Fruit fly (Drosophila melanogaster) whole organism, embryonic: Measurements from ENCODE around the gene CG34056.

Source experiments
- CG10209 ChIP-seq: fragments of 200-800 bp; sonication (Bioruptor generic); optimal IDR thresholded peaks from 3 replicates; lab custom pipeline; 2017; ENCODE audit warnings: missing biosample characterization, mild to moderate bottlenecking, missing genetic modification characterization, missing genetic modification reagents
- CG10366 ChIP-seq: fragments of 200-800 bp; sonication (Bioruptor generic); IDR thresholded peaks from 2 replicates; pipeline ENCODE4 v1.3.6; 2022; ENCODE audit warnings: missing biosample characterization, missing genetic modification characterization
- CG11695 ChIP-seq: fragments of 200-800 bp; sonication (Bioruptor generic); IDR thresholded peaks from 3 replicates; pipeline ENCODE4 v1.3.6; 2022; ENCODE audit warnings: missing biosample characterization, missing genetic modification characterization
- CG12299 ChIP-seq: fragments of 200-800 bp; sonication (Bioruptor generic); optimal IDR thresholded peaks from 2 replicates; lab custom pipeline; 2018; ENCODE audit warnings: missing biosample characterization, mild to moderate bottlenecking, missing genetic modification characterization
- CG14965 ChIP-seq: fragments of 200-800 bp; sonication (Bioruptor generic); optimal IDR thresholded peaks from 2 replicates; lab custom pipeline; 2016; ENCODE audit warnings: missing biosample characterization, missing genetic modification characterization, borderline replicate concordance
- CG15269 ChIP-seq: fragments of 200-800 bp; sonication (Bioruptor generic); optimal IDR thresholded peaks from 2 replicates; lab custom pipeline; 2018; ENCODE audit warnings: missing biosample characterization, mild to moderate bottlenecking, missing genetic modification characterization, moderate library complexity
- CG1529 ChIP-seq: fragments of 200-800 bp; sonication (Bioruptor generic); optimal IDR thresholded peaks from 3 replicates; lab custom pipeline; 2018; ENCODE audit warnings: missing biosample characterization, missing genetic modification characterization
- CG16813 ChIP-seq: fragments of 200-800 bp; sonication (Bioruptor generic); IDR thresholded peaks from 3 replicates; pipeline ENCODE4 v1.3.6; 2022; ENCODE audit warnings: missing biosample characterization, missing genetic modification characterization; ENCODE audit not compliant: partially characterized antibody
- CG17568 ChIP-seq: fragments of 200-800 bp; sonication (Bioruptor generic); optimal IDR thresholded peaks from 2 replicates; lab custom pipeline; 2018; ENCODE audit warnings: missing biosample characterization, mild to moderate bottlenecking, missing genetic modification characterization, moderate library complexity
- CG2712 ChIP-seq: fragments of 200-800 bp; optimal IDR thresholded peaks from 3 replicates; lab custom pipeline; 2019; ENCODE audit warnings: missing biosample characterization, mild to moderate bottlenecking, missing genetic modification characterization, moderate library complexity
- CG2889 ChIP-seq: fragments of 200-800 bp; sonication (Bioruptor generic); IDR thresholded peaks from 3 replicates; pipeline ENCODE4 v1.3.6; 2022; ENCODE audit warnings: missing biosample characterization, missing genetic modification characterization
- CG30431 ChIP-seq: fragments of 200-800 bp; sonication (Bioruptor generic); optimal IDR thresholded peaks from 2 replicates; lab custom pipeline; 2017; ENCODE audit warnings: missing biosample characterization, missing genetic modification characterization
- CG33213 ChIP-seq: fragments of 200-800 bp; sonication (Bioruptor generic); optimal IDR thresholded peaks from 3 replicates; lab custom pipeline; 2016; ENCODE audit warnings: missing biosample characterization, missing genetic modification characterization
- CG4360 ChIP-seq: fragments of 200-800 bp; sonication (Bioruptor generic); IDR thresholded peaks from 2 replicates; pipeline ENCODE4 v1.3.6; 2022; ENCODE audit warnings: missing biosample characterization, missing genetic modification characterization
- CG4404 ChIP-seq: fragments of 200-800 bp; sonication (Bioruptor generic); IDR thresholded peaks from 2 replicates; pipeline ENCODE4 v1.3.6; 2022; ENCODE audit warnings: missing biosample characterization, missing genetic modification characterization
- CG5245 ChIP-seq: fragments of 200-800 bp; sonication (Bioruptor generic); optimal IDR thresholded peaks from 3 replicates; lab custom pipeline; 2016; ENCODE audit warnings: missing biosample characterization, missing genetic modification characterization
- CG5953 ChIP-seq: fragments of 200-800 bp; sonication (Bioruptor generic); IDR thresholded peaks from 2 replicates; pipeline ENCODE4 v1.3.6; 2022; ENCODE audit warnings: missing biosample characterization, missing genetic modification characterization
- CG7786 ChIP-seq: fragments of 200-800 bp; sonication (Bioruptor generic); optimal IDR thresholded peaks from 2 replicates; lab custom pipeline; 2016; ENCODE audit warnings: missing biosample characterization, missing genetic modification characterization
- CG8089 ChIP-seq: fragments of 200-800 bp; sonication (Bioruptor generic); optimal IDR thresholded peaks from 3 replicates; lab custom pipeline; 2016; ENCODE audit warnings: missing biosample characterization, missing genetic modification characterization
- CG8388 ChIP-seq: fragments of 200-800 bp; sonication (Bioruptor generic); optimal IDR thresholded peaks from 2 replicates; lab custom pipeline; 2019; ENCODE audit warnings: missing biosample characterization, mild to moderate bottlenecking, missing genetic modification characterization, moderate library complexity
- CG8478 ChIP-seq: fragments of >200 bp; optimal IDR thresholded peaks from 2 replicates; lab custom pipeline; 2018
- Camta ChIP-seq: fragments of 200-800 bp; sonication (Bioruptor generic); optimal IDR thresholded peaks from 2 replicates; lab custom pipeline; 2016; ENCODE audit warnings: missing biosample characterization, missing genetic modification characterization
- Dbx ChIP-seq: fragments of 200-800 bp; sonication (Bioruptor generic); IDR thresholded peaks from 3 replicates; pipeline ENCODE4 v1.3.6; 2022; ENCODE audit warnings: missing biosample characterization, missing genetic modification characterization
- E2f2 ChIP-seq: fragments of 200-800 bp; sonication (Bioruptor generic); IDR thresholded peaks from 2 replicates; pipeline ENCODE4 v1.3.6; 2022; ENCODE audit warnings: missing biosample characterization, missing genetic modification characterization
- HHEX ChIP-seq: fragments of 200-800 bp; sonication (Bioruptor generic); optimal IDR thresholded peaks from 3 replicates; lab custom pipeline; 2017; ENCODE audit warnings: missing biosample characterization, mild to moderate bottlenecking, missing genetic modification characterization, missing genetic modification reagents
- Lhr ChIP-seq: fragments of 200-800 bp; sonication (Bioruptor generic); optimal IDR thresholded peaks from 3 replicates; lab custom pipeline; 2017; ENCODE audit warnings: mild to moderate bottlenecking, missing biosample characterization, missing genetic modification reagents, missing genetic modification characterization
- Oaz ChIP-seq: fragments of 200-800 bp; sonication (Bioruptor generic); IDR thresholded peaks from 2 replicates; pipeline ENCODE4 v1.3.6; 2022; ENCODE audit warnings: missing biosample characterization, missing genetic modification characterization
- PHDP ChIP-seq: fragments of 200-800 bp; sonication (Bioruptor generic); optimal IDR thresholded peaks from 3 replicates; lab custom pipeline; 2018; ENCODE audit warnings: missing biosample characterization, mild to moderate bottlenecking, missing genetic modification characterization, moderate library complexity
- Scr ChIP-seq: fragments of 200-800 bp; sonication (Bioruptor generic); IDR thresholded peaks from 2 replicates; pipeline ENCODE4 v1.3.6; 2022; ENCODE audit warnings: missing biosample characterization, missing genetic modification characterization; ENCODE audit not compliant: partially characterized antibody
- Stat92E ChIP-seq, 3 experiments: fragments of >200 bp in 2 of 3; fragments of 200-800 bp in 1 of 3; sonication (Bioruptor generic) in 1 of 3; optimal IDR thresholded peaks; 2 replicates each; lab custom pipeline; 2017 to 2019; ENCODE audit warnings: missing biosample characterization in 3 of 3, missing genetic modification characterization in 3 of 3, mild to moderate bottlenecking in 1 of 3, moderate library complexity in 1 of 3
- ap ChIP-seq: fragments of 200-800 bp; sonication (Bioruptor generic); IDR thresholded peaks from 2 replicates; pipeline ENCODE4 v1.3.6; 2022; ENCODE audit warnings: missing biosample characterization, missing genetic modification characterization
- bbx ChIP-seq: fragments of 200-800 bp; sonication (Bioruptor generic); IDR thresholded peaks from 2 replicates; pipeline ENCODE4 v1.3.6; 2022; ENCODE audit warnings: missing biosample characterization, missing genetic modification characterization; ENCODE audit not compliant: partially characterized antibody
- bcd ChIP-seq: fragments of 200-800 bp; sonication (Bioruptor generic); optimal IDR thresholded peaks from 2 replicates; lab custom pipeline; 2017; ENCODE audit warnings: missing biosample characterization, mild to moderate bottlenecking, missing genetic modification characterization
- crc ChIP-seq: fragments of 200-800 bp; sonication (Bioruptor generic); optimal IDR thresholded peaks from 2 replicates; lab custom pipeline; 2016; ENCODE audit warnings: missing biosample characterization, missing genetic modification characterization
- danr ChIP-seq: fragments of 200-800 bp; sonication (Bioruptor generic); IDR thresholded peaks from 2 replicates; pipeline ENCODE4 v1.3.6; 2022; ENCODE audit warnings: missing biosample characterization, missing genetic modification characterization
- dati ChIP-seq: fragments of 200-800 bp; sonication (Bioruptor generic); IDR thresholded peaks from 2 replicates; pipeline ENCODE4 v1.3.6; 2022; ENCODE audit warnings: missing biosample characterization, missing genetic modification characterization
- disco-r ChIP-seq: fragments of 200-800 bp; sonication (Bioruptor generic); optimal IDR thresholded peaks from 2 replicates; lab custom pipeline; 2016; ENCODE audit warnings: missing biosample characterization, missing genetic modification characterization
- hb ChIP-seq: fragments of 200-800 bp; sonication (Bioruptor generic); IDR thresholded peaks from 3 replicates; pipeline ENCODE4 v1.3.6; 2022; ENCODE audit warnings: missing biosample characterization, missing genetic modification characterization; ENCODE audit not compliant: partially characterized antibody
- jing ChIP-seq: fragments of 200-800 bp; sonication (Bioruptor generic); optimal IDR thresholded peaks from 2 replicates; lab custom pipeline; 2018; ENCODE audit warnings: missing biosample characterization, mild to moderate bottlenecking, missing genetic modification characterization
- nau ChIP-seq: fragments of 200-800 bp; sonication (Bioruptor generic); optimal IDR thresholded peaks from 3 replicates; lab custom pipeline; 2017; ENCODE audit warnings: missing biosample characterization, mild to moderate bottlenecking, missing genetic modification characterization, missing genetic modification reagents
- oc ChIP-seq: fragments of 200-800 bp; sonication (Bioruptor generic); optimal IDR thresholded peaks from 2 replicates; lab custom pipeline; 2018; ENCODE audit warnings: missing biosample characterization, mild to moderate bottlenecking, missing genetic modification characterization, moderate library complexity
- row ChIP-seq: fragments of 200-800 bp; sonication (Bioruptor generic); IDR thresholded peaks from 3 replicates; pipeline ENCODE4 v1.3.6; 2022; ENCODE audit warnings: missing biosample characterization, missing genetic modification characterization
- sens ChIP-seq: fragments of 200-800 bp; sonication (Bioruptor generic); peaks from one replicate; lab custom pipeline; 2016; ENCODE audit warnings: missing biosample characterization, missing genetic modification characterization
- slbo ChIP-seq: fragments of 200-800 bp; sonication (Bioruptor generic); IDR thresholded peaks from 2 replicates; pipeline ENCODE4 v1.3.6; 2022; ENCODE audit warnings: missing biosample characterization, missing genetic modification characterization
- sob ChIP-seq: fragments of 200-800 bp; sonication (Bioruptor generic); IDR thresholded peaks from 2 replicates; pipeline ENCODE4 v1.3.6; 2022; ENCODE audit warnings: missing biosample characterization, missing genetic modification characterization
- sr ChIP-seq: fragments of 200-800 bp; sonication (Bioruptor generic); IDR thresholded peaks from 3 replicates; pipeline ENCODE4 v1.3.6; 2022; ENCODE audit warnings: missing biosample characterization, missing genetic modification characterization
- tna ChIP-seq: fragments of 200-800 bp; sonication (Bioruptor generic); IDR thresholded peaks from 2 replicates; pipeline ENCODE4 v1.3.6; 2022; ENCODE audit warnings: missing biosample characterization, missing genetic modification characterization; ENCODE audit not compliant: partially characterized antibody
- tup ChIP-seq: fragments of 200-800 bp; sonication (Bioruptor generic); optimal IDR thresholded peaks from 2 replicates; lab custom pipeline; 2016; ENCODE audit warnings: missing biosample characterization, mild to moderate bottlenecking, missing genetic modification characterization, moderate library complexity
- tx ChIP-seq: fragments of 200-800 bp; sonication (Bioruptor generic); optimal IDR thresholded peaks from 2 replicates; lab custom pipeline; 2016; ENCODE audit warnings: missing biosample characterization, missing genetic modification characterization
- unpg ChIP-seq: fragments of 200-800 bp; sonication (Bioruptor generic); optimal IDR thresholded peaks from 3 replicates; lab custom pipeline; 2018; ENCODE audit warnings: missing biosample characterization, mild to moderate bottlenecking, missing genetic modification characterization, moderate library complexity

Gene CG34056

dm6 chr3L:895314-895980 is at the start of gene CG34056 (continued):
- TF ChIP-seq disco-r (GFP tag; lab: Kevin White, UChicago), result peak; percentile 59
- TF ChIP-seq CG2889 (GFP tag; lab: Robert Waterston, UW), result peak; percentile 82; the same call in 2 of the 3 replicates
- peak; percentile 75 for TF ChIP-seq CG33213 (GFP tag; lab: Kevin White, UChicago)
- TF ChIP-seq CG12299 (tag; lab: Kevin White, UChicago), result peak; percentile 89
- peak; percentile 89 for TF ChIP-seq sr (GFP tag; lab: Robert Waterston, UW)
- no peak for TF ChIP-seq Scr
- TF ChIP-seq Oaz (GFP tag; lab: Robert Waterston, UW), result peak; percentile 89
- TF ChIP-seq tx (GFP tag; lab: Kevin White, UChicago), result peak; percentile 28
- TF ChIP-seq slbo (GFP tag; lab: Robert Waterston, UW), result peak; percentile 90
- TF ChIP-seq CG7786 (GFP tag; lab: Kevin White, UChicago), result peak; percentile 39
- peak; percentile 35 for TF ChIP-seq CG8089 (GFP tag; lab: Kevin White, UChicago)
- peak; percentile 91 for TF ChIP-seq CG8388
- TF ChIP-seq CG17568 (GFP tag; lab: Kevin White, UChicago), result peak; percentile 72
- peak; percentile 92 for TF ChIP-seq ap (GFP tag; lab: Robert Waterston, UW)
- TF ChIP-seq nau, result peak; percentile 89
- TF ChIP-seq CG5953 (GFP tag; lab: Robert Waterston, UW), result peak; percentile 92
- no peak for TF ChIP-seq CG8478 (lab: Kevin White, UChicago)
- TF ChIP-seq Dbx (GFP tag; lab: Robert Waterston, UW), result peak; percentile 96
- peak; percentile 10 for TF ChIP-seq CG14965
- peak; percentile 86 for TF ChIP-seq dati (GFP tag; lab: Robert Waterston, UW)
- peak; percentile 84 for TF ChIP-seq CG10209
- TF ChIP-seq row, result peak; percentile 95
- peak; percentile 99 for TF ChIP-seq sens (GFP tag; lab: Kevin White, UChicago)
- TF ChIP-seq CG30431, result peak; percentile 60
- peak; percentile 94 for TF ChIP-seq CG10366
- no peak for TF ChIP-seq hb (GFP tag; lab: Robert Waterston, UW)
- peak in 1 of 3 experiments; percentile 77 for TF ChIP-seq Stat92E (GFP tag; optimal IDR thresholded peaks at IDR 0.05; lab: Kevin White, UChicago)
- peak; percentile 95 for TF ChIP-seq danr
- no peak for TF ChIP-seq bbx
- peak; percentile 97 for TF ChIP-seq CG11695 (GFP tag; lab: Robert Waterston, UW)
- TF ChIP-seq tup (GFP tag; lab: Kevin White, UChicago), result peak; percentile 64
- TF ChIP-seq oc, result peak; percentile 91
- peak; percentile 91 for TF ChIP-seq PHDP (tag; lab: Kevin White, UChicago)
- TF ChIP-seq unpg (GFP tag; lab: Kevin White, UChicago), result peak; percentile 95
- peak; percentile 93 for TF ChIP-seq HHEX (GFP tag; lab: Kevin White, UChicago)
- TF ChIP-seq CG4404 (GFP tag; lab: Robert Waterston, UW), result peak; percentile 87
- peak; percentile 92 for TF ChIP-seq CG5245 (GFP tag; lab: Kevin White, UChicago)
- TF ChIP-seq jing (GFP tag; lab: Kevin White, UChicago), result peak; percentile 53
- TF ChIP-seq CG1529 (GFP tag; lab: Kevin White, UChicago), result peak; percentile 78
- TF ChIP-seq CG15269 (tag; lab: Kevin White, UChicago), result peak; percentile 91
- TF ChIP-seq CG2712, result peak; percentile 95
- TF ChIP-seq bcd, result peak; percentile 91
- TF ChIP-seq CG16813 (GFP tag; lab: Robert Waterston, UW), result no peak
- TF ChIP-seq E2f2, result peak; percentile 76
- TF ChIP-seq Camta (GFP tag; lab: Kevin White, UChicago), result peak; percentile 91
- peak; percentile 44 for TF ChIP-seq Lhr
- TF ChIP-seq tna (GFP tag; lab: Robert Waterston, UW), result no peak
- TF ChIP-seq crc, result peak; percentile 85
- peak; percentile 98 for TF ChIP-seq sob (GFP tag; lab: Robert Waterston, UW)
- peak; percentile 77; the same call in 1 of the 2 replicates for TF ChIP-seq CG4360 (GFP tag; lab: Robert Waterston, UW)
